Worm (Caenorhabditis elegans) whole organism, early embryonic: Measurements from ENCODE around the gene Y105C5B.1413.

ENCODE experiments used
- B0310.2 ChIP-seq: sonication (generic microtip); optimal IDR thresholded peaks from 2 replicates; lab custom pipeline; 2016; ENCODE audit warnings: mild to moderate bottlenecking, missing genetic modification characterization, missing compliant biosample characterization
- F13C5.2 ChIP-seq: sonication (generic microtip); optimal IDR thresholded peaks from 2 replicates; lab custom pipeline; 2017; ENCODE audit warnings: mild to moderate bottlenecking, missing genetic modification characterization, inconsistent platforms, missing compliant biosample characterization
- aly-1 ChIP-seq: sonication (generic microtip); optimal IDR thresholded peaks from 2 replicates; lab custom pipeline; 2016; ENCODE audit warnings: missing genetic modification characterization, missing compliant biosample characterization
- ama-1 ChIP-seq: fragments of 150-350 bp; optimal IDR thresholded peaks from 2 replicates; lab custom pipeline; 2014
- ceh-13 ChIP-seq: fragments of 200-800 bp; sonication (Bioruptor generic); optimal IDR thresholded peaks from 2 replicates; lab custom pipeline; 2018; ENCODE audit warnings: mild to moderate bottlenecking, missing genetic modification characterization, missing compliant biosample characterization
- ceh-36 ChIP-seq: sonication (generic microtip); optimal IDR thresholded peaks from 2 replicates; lab custom pipeline; 2016; ENCODE audit warnings: missing genetic modification characterization, inconsistent platforms, missing compliant biosample characterization
- ets-7 ChIP-seq: sonication (generic microtip); optimal IDR thresholded peaks from 2 replicates; lab custom pipeline; 2016; ENCODE audit warnings: missing genotype, missing genetic modification characterization, missing compliant biosample characterization
- flt-1 ChIP-seq: fragments of 200-800 bp; sonication (Bioruptor generic); IDR thresholded peaks from 2 replicates; pipeline ENCODE4 v1.3.6; 2022; ENCODE audit warnings: missing genetic modification characterization, missing compliant biosample characterization
- hmbx-1 ChIP-seq: sonication (generic microtip); optimal IDR thresholded peaks from 2 replicates; lab custom pipeline; 2016; ENCODE audit warnings: mild to moderate bottlenecking, missing genetic modification characterization, missing compliant biosample characterization
- hmg-4 ChIP-seq: fragments of 200-800 bp; sonication (Bioruptor generic); optimal IDR thresholded peaks from 2 replicates; lab custom pipeline; 2018; ENCODE audit warnings: mild to moderate bottlenecking, missing genetic modification characterization, missing compliant biosample characterization
- hnd-1 ChIP-seq: sonication (generic microtip); optimal IDR thresholded peaks from 2 replicates; lab custom pipeline; 2016; ENCODE audit warnings: missing genetic modification characterization, missing compliant biosample characterization
- pes-1 ChIP-seq: fragments of 200-800 bp; sonication (Bioruptor generic); IDR thresholded peaks from 2 replicates; pipeline ENCODE4 v1.3.6; 2022; ENCODE audit warnings: missing genetic modification reagents, missing genetic modification characterization, missing compliant biosample characterization
- scrt-1 ChIP-seq: fragments of 200-800 bp; sonication (Bioruptor generic); IDR thresholded peaks from 2 replicates; pipeline ENCODE4 v1.3.6; 2022; ENCODE audit warnings: missing genetic modification characterization, missing compliant biosample characterization
- sea-1 ChIP-seq: fragments of 200-800 bp; sonication (Bioruptor generic); conservative IDR thresholded peaks from 2 replicates; pipeline ENCODE4 v1.3.6; 2022; ENCODE audit warnings: missing genetic modification characterization, missing compliant biosample characterization
- tbx-11 ChIP-seq: fragments of 200-800 bp; sonication (Bioruptor generic); IDR thresholded peaks from 2 replicates; pipeline ENCODE4 v1.3.6; 2022; ENCODE audit warnings: missing genetic modification characterization, missing compliant biosample characterization
- tbx-37 ChIP-seq: fragments of 200-800 bp; sonication (Bioruptor generic); conservative IDR thresholded peaks from 2 replicates; pipeline ENCODE4 v1.3.6; 2022; ENCODE audit warnings: missing genetic modification reagents, missing genetic modification characterization, missing compliant biosample characterization
- tra-4 ChIP-seq: sonication (generic microtip); optimal IDR thresholded peaks from 2 replicates; lab custom pipeline; 2017; ENCODE audit warnings: missing genetic modification characterization, missing compliant biosample characterization

Gene Y105C5B.1413

DNA sequence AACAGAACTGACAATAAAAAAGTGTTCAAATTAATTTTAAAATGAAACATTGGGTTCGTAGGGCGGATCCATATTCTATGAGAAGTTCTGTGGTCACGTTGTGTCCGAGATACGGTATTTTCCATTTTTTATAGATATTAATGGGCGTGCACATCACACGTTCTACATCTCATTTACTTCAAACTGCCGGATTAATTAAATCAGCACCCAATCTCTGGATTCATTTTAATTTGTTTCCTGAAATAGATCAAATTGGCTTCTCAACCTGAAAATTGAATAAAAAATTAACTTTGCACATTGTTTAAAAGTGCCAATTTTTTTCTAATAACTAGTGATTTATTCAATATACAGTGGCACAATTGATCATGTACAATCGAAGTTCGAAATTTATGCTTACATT is 7.2 kb upstream of the Y105C5B.1413 start:
- no peak for TF ChIP-seq flt-1
- TF ChIP-seq hmg-4 (GFP tag; lab: Kevin White, UChicago), result no peak
- no peak for TF ChIP-seq tra-4 (tag; lab: Kevin White, UChicago)
- TF ChIP-seq ceh-13 (GFP tag; lab: Kevin White, UChicago), result no peak
- no peak for TF ChIP-seq ama-1
- no peak for TF ChIP-seq scrt-1
- no peak for TF ChIP-seq aly-1 (tag; lab: Kevin White, UChicago)
- TF ChIP-seq B0310.2 (tag; lab: Kevin White, UChicago), result no peak
- TF ChIP-seq ceh-36 (tag; lab: Kevin White, UChicago), result no peak
- TF ChIP-seq pes-1 (GFP tag; lab: Robert Waterston, UW), result no peak
- no peak for TF ChIP-seq hnd-1 (tag; lab: Kevin White, UChicago)
- TF ChIP-seq F13C5.2, result no peak
- no peak for TF ChIP-seq ets-7 (tag; lab: Kevin White, UChicago)
- TF ChIP-seq hmbx-1 (tag; lab: Kevin White, UChicago), result no peak
- no peak for TF ChIP-seq sea-1 (GFP tag; lab: Robert Waterston, UW)
- no peak for TF ChIP-seq tbx-37 (GFP tag; lab: Robert Waterston, UW)
- no peak for TF ChIP-seq tbx-11

DNA sequence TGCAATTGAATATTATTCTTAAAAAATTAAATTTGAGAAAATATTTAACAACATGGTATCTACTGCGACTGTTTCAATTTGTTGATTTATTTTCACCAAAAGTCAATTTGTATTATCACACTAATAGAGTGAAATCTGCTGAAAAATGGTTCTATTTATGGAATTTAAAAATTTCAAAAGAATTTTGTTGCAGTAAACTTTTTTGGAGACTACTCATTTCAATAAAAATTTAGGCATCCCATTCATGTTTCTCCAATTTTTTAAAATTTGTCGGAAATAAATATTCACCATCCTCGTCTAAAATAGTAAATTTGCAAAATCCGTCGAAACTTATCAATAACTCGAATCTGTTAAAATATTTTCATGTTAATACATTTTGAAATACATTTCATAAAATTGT is 1.6 kb upstream of the Y105C5B.1413 start:
- TF ChIP-seq flt-1, result no peak
- TF ChIP-seq ets-7 (tag; lab: Kevin White, UChicago), result no peak
- TF ChIP-seq ceh-13 (GFP tag; lab: Kevin White, UChicago), result no peak
- TF ChIP-seq scrt-1, result no peak
- no peak for TF ChIP-seq hmbx-1 (tag; lab: Kevin White, UChicago)
- TF ChIP-seq tra-4 (tag; lab: Kevin White, UChicago), result no peak
- TF ChIP-seq B0310.2 (tag; lab: Kevin White, UChicago), result no peak
- TF ChIP-seq hmg-4 (GFP tag; lab: Kevin White, UChicago), result no peak
- no peak for TF ChIP-seq pes-1 (GFP tag; lab: Robert Waterston, UW)
- TF ChIP-seq F13C5.2, result no peak
- no peak for TF ChIP-seq tbx-11
- TF ChIP-seq ama-1, result no peak

DNA sequence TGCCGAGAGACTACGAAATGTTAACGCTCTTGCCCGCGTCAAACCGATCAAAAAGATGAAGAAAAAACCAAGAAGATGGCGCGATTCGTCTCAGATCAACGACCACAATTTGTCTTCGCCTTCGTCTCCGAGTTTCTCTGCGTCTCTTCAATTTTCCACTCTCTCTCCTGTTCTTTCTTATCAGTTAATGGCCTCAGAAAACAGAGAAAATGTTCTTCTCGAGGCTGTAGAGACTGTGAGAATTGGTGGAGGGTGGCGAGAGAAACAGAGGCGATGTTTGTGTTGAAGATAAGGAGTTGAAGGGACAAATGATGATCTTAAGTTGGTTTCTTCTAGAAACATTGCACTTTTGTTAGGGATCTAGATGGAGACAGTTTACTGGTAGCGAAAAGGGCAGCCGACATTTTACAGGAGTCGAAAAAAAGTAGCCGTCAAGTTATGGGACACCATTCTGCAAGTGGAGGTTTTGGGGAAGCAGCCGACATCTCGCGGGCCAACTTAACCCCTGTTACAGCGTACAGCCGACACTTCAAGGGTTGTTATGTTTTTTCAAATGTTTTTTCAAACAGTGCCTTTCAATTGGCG is 3.4 kb downstream of the Y105C5B.1413 start:
- TF ChIP-seq B0310.2 (tag; lab: Kevin White, UChicago), result no peak
- TF ChIP-seq tbx-37 (GFP tag; lab: Robert Waterston, UW), result no peak
- no peak for TF ChIP-seq scrt-1
- no peak for TF ChIP-seq ceh-13 (GFP tag; lab: Kevin White, UChicago)
- no peak for TF ChIP-seq ceh-36 (tag; lab: Kevin White, UChicago)

DNA sequence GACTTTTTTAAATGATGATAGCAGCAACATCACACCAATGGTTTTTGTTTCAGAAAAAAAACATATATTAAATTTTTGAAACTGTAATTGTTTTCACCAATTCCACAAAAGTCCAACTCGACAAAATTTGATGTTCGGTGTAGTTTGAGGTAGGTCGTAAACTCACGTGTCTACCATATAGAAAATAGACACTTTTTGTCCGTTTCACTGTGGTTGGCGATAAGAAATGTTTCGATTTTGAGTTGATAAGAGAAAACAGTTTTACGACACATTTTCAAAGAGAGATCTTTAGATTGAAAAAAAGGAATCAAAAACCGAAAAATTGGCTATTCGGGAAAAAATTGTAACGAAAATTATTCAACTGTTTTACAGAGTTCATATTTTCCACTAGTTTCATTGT is 6.0 kb downstream of the Y105C5B.1413 start:
- TF ChIP-seq aly-1 (tag; lab: Kevin White, UChicago), result no peak
- no peak for TF ChIP-seq tra-4 (tag; lab: Kevin White, UChicago)
- no peak for TF ChIP-seq B0310.2 (tag; lab: Kevin White, UChicago)
- TF ChIP-seq hnd-1 (tag; lab: Kevin White, UChicago), result no peak
- no peak for TF ChIP-seq tbx-37 (GFP tag; lab: Robert Waterston, UW)
- no peak for TF ChIP-seq ceh-13 (GFP tag; lab: Kevin White, UChicago)
- no peak for TF ChIP-seq flt-1
- TF ChIP-seq ceh-36 (tag; lab: Kevin White, UChicago), result no peak

DNA sequence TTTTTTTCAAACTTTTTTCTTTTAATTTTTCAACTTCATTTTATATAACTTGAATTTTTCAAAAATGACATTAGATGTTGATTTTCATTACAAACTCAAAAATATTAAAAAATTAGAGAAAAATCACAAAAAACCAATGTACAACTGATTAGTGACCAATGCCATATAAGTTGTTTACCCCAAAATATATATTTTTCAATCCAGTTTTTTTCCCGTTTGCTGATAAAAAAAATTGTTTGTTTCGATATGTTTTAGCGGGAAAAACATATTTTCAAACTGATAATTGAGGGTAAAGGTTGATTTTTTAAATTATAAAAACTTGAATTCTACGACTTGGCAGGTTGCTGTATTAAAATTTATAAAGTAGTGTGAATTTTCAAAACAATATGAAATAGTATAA is 7.6 kb downstream of the Y105C5B.1413 start:
- no peak for TF ChIP-seq tra-4 (tag; lab: Kevin White, UChicago)
- TF ChIP-seq sea-1 (GFP tag; lab: Robert Waterston, UW), result no peak
- TF ChIP-seq hmg-4 (GFP tag; lab: Kevin White, UChicago), result no peak
- TF ChIP-seq tbx-11, result no peak
- no peak for TF ChIP-seq ama-1

DNA sequence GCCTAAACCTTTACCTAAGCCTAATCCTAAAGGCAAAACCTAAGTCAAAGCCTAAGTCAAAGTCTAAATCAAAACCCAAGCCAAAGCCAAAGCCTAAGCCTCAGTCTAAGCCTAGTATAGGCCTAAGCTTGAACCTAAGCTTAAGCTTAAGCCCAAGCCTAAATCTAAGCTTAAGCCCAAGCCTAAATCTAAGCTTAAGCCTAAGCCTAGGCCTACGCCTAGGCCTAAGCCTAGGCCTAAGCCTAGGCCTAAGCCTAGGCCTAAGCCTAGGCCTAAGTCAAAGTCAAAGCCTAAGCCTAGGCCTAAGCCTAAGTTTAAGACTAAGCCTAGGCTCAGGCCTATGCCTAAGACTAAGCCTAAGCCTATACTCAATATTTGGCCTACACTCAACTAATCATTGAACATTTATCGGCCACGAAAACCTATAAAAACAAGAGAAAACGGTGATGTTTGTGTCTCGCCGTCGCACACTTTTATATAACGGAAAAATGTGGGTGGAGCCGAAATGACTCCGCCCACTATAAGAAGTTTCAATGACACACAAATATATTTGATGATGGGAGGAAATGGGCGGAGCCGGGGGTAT is 11.5 kb downstream of the Y105C5B.1413 start:
- TF ChIP-seq tra-4 (tag; lab: Kevin White, UChicago), result no peak
- peak; percentile 80 for TF ChIP-seq ceh-36 (tag; lab: Kevin White, UChicago)

DNA sequence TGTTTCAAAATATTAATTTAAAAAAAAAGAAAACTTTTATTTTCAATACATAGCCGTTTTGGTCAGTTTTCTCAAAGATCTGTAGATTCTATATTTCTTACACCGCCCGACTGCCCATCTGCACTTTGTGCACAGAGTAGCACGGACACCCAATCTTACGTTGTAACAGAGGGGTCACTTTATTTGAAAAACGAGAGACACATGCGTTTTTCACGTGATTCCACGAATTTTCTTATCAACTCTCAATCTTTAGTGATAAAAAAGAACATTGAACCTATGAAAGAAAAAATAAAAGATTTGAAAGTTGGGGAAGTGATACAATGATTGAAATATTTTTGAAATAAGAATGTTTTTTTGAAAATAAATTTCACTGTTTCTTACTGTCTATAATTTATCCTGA is 13.1 kb downstream of the Y105C5B.1413 start:
- TF ChIP-seq pes-1 (GFP tag; lab: Robert Waterston, UW) (no peak), hmg-4 (GFP tag; lab: Kevin White, UChicago) (no peak), aly-1 (tag; lab: Kevin White, UChicago) (no peak), F13C5.2 (no peak), sea-1 (GFP tag; lab: Robert Waterston, UW) (no peak), flt-1 (no peak), hnd-1 (tag; lab: Kevin White, UChicago) (no peak), B0310.2 (tag; lab: Kevin White, UChicago) (no peak)

DNA sequence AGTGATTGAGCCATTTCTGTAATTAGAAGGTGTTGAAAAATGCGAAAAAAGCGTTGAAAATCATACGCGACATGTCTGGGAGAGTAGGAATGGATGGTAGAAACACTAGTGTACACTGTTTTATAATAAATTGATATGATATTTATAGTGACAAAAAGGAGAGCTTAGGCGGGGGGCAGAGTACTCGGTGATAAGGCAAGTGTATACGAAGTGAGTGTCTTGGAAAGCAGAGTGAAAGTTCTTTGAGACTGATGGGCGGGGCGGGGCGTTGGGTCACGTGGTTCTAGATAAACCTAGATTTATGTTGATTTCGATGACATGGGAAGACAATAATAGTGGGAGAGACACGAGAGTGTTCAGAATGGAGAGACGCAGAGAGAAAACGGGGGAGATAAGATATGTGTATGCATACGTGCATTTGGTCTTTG is 13.8 kb downstream of the Y105C5B.1413 start, which contains the start of gene gln-3:
TSS of gene gln-3 (minus strand) at position 73 of the 428 bp plus-strand sequence.
- no peak for TF ChIP-seq ceh-13 (GFP tag; lab: Kevin White, UChicago)
